Worm (Caenorhabditis elegans): Measurements from ENCODE around the gene R11G11.16.

R11G11.16 gene

DNA sequence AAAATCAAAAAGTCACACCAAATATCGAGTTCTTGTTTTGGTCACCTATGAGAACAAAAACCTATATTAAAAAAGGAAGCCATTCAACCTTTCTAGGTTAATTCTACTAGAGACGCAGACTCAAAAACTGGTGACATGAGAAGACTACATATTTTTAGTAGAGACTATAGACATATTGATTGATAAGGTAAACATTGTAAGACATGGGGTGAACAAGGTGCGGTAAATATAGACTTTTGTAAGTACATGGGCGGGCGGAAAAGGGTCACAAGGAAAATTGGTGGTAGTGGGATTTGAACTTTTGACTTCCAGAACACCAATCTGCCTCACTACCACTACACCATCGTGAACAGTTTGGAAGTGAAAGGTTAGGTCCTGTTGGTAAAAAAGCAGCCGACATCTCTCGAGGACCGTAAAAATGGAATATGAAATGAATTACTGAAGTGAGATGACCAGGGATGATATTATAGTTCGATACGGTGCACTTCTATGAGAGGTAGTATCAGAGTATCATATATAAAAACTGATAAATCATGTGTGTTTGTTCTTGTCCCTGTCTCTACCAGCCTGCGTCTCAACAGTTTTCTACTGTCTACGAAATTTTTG lies 40.6 kb downstream of the R11G11.16 start, which contains the start of gene nhr-212:
Gene nhr-212, plus strand, starts transcription at position 573 of the 606 bp plus-strand sequence.
- TF ChIP-seq sma-9 (GFP tag; optimal IDR thresholded peaks at IDR 0.05) (peak; percentile 60), sma-9 (tag; optimal IDR thresholded peaks at IDR 0.05) (no peak), nhr-237 (tag; optimal IDR thresholded peaks at IDR 0.05) (no peak), blmp-1 (tag; optimal IDR thresholded peaks at IDR 0.05; ENCODE audit: insufficient read depth) (no peak), aly-2 (tag; optimal IDR thresholded peaks at IDR 0.05) (no peak), sma-3 (GFP tag; optimal IDR thresholded peaks at IDR 0.05) (peak; percentile 29), ztf-1 (GFP tag; conservative IDR thresholded peaks at IDR 0.05) (no peak), F13H6.1 (tag; optimal IDR thresholded peaks at IDR 0.05) (peak; percentile 20), alr-1 (tag; optimal IDR thresholded peaks at IDR 0.05) (no peak)

DNA sequence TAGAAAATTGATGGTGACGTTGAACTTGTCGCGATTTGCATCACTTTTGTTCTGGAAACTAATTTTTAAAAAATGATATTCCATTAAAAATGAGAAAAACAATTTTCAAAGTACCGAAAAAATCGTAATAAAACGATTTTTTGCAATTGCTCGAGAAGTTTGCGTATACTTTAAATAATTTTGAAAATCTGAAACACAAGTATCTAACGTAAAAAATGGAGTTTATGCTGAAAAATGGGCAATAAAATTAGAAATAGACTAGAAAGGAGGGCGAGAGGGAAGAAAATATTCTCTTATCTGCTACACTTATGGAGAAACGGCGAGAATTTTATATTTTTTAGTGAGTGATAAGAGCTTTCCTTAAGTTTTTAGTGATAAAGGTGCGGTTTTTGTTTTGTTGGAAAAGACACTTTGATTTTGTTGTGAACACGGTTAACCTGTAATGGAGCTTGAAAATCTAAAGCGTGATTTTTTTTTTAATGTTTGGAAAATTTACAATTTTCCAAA lies 41.6 kb downstream of the R11G11.16 start, which contains the start of gene nhr-130:
Gene nhr-130, minus strand, starts transcription at position 51 of the 507 bp plus-strand sequence.
- TF ChIP-seq ztf-1 (GFP tag; conservative IDR thresholded peaks at IDR 0.05) (no peak), lin-11 (tag; optimal IDR thresholded peaks at IDR 0.05) (no peak), fos-1 (tag; optimal IDR thresholded peaks at IDR 0.05) (peak; percentile 62), skn-1 (tag; optimal IDR thresholded peaks at IDR 0.05) (no peak), elt-3 (tag; optimal IDR thresholded peaks at IDR 0.05) (no peak), unc-55 (GFP tag; optimal IDR thresholded peaks at IDR 0.05) (no peak), gmeb-1 (tag; optimal IDR thresholded peaks at IDR 0.05) (peak; percentile 23), blmp-1 (tag; optimal IDR thresholded peaks at IDR 0.05; ENCODE audit: insufficient read depth) (no peak), nhr-10 (tag; optimal IDR thresholded peaks at IDR 0.05) (no peak), nhr-129 (tag; optimal IDR thresholded peaks at IDR 0.05) (no peak), Y55F3AM.14 (GFP tag; optimal IDR thresholded peaks at IDR 0.05) (no peak), crh-2 (tag; optimal IDR thresholded peaks at IDR 0.05) (no peak), F13H6.1 (tag; optimal IDR thresholded peaks at IDR 0.05) (no peak), ama-1 (optimal IDR thresholded peaks at IDR 0.05) (no peak), snpc-4 (tag; optimal IDR thresholded peaks at IDR 0.05) (no peak), nhr-77 (tag; optimal IDR thresholded peaks at IDR 0.05) (no peak), aly-2 (tag; optimal IDR thresholded peaks at IDR 0.05) (no peak), nhr-237 (tag; optimal IDR thresholded peaks at IDR 0.05) (no peak), lin-39 (tag; optimal IDR thresholded peaks at IDR 0.05) (no peak), sma-9 (GFP tag; optimal IDR thresholded peaks at IDR 0.05) (peak; percentile 35), sma-9 (tag; optimal IDR thresholded peaks at IDR 0.05) (no peak), mab-5 (tag; optimal IDR thresholded peaks at IDR 0.05) (no peak), lsy-2 (tag; optimal IDR thresholded peaks at IDR 0.05) (no peak)

DNA sequence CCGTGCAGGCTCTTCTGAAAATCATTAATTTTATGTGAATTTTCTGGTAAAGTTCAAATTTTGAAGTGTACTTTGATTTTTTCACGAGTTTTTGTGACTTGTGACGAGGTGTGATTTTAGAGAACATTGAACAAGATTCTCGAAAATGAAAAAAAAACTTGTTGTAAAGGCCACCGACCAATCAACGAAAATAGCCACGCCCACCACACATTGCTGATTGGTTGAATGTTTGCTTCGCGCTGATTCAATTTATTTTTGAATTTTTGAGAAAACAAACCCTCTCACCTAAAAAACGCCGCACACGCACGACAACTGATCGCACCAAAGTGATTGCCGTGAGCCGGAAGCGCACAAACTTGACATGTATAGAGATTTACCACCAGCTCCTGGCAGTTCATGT lies 42.1 kb downstream of the R11G11.16 start:
- TF ChIP-seq lin-39 (tag; optimal IDR thresholded peaks at IDR 0.05): no peak

DNA sequence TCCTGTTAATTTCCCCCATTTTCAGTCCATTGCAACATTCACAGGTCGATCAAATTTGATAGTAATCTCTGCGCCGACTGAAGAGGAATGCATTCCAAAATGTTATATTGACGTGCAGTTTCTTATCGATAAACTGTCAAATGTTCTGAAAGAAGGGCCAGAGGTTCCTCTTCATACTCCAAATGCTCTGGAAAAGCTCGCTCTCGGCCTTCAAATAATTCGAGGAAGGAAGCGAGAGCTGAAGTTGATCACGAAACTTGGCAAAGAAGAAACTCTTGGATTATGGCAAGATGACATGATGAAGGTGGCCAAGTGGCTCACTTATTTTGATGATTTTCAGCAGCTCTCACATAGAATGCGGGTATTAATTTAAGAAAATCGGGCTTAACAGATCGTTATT lies 45.9 kb downstream of the R11G11.16 start:
- TF ChIP-seq elt-1 (tag; optimal IDR thresholded peaks at IDR 0.05) (no peak), elt-3 (tag; optimal IDR thresholded peaks at IDR 0.05) (no peak), lin-11 (tag; optimal IDR thresholded peaks at IDR 0.05) (no peak), lin-39 (tag; optimal IDR thresholded peaks at IDR 0.05) (no peak), ceh-16 (tag; optimal IDR thresholded peaks at IDR 0.05) (no peak), gmeb-1 (tag; optimal IDR thresholded peaks at IDR 0.05) (no peak), zag-1 (tag; optimal IDR thresholded peaks at IDR 0.05) (no peak), nhr-11 (tag; optimal IDR thresholded peaks at IDR 0.05) (no peak), ZK546.5 (tag; optimal IDR thresholded peaks at IDR 0.05) (no peak)

DNA sequence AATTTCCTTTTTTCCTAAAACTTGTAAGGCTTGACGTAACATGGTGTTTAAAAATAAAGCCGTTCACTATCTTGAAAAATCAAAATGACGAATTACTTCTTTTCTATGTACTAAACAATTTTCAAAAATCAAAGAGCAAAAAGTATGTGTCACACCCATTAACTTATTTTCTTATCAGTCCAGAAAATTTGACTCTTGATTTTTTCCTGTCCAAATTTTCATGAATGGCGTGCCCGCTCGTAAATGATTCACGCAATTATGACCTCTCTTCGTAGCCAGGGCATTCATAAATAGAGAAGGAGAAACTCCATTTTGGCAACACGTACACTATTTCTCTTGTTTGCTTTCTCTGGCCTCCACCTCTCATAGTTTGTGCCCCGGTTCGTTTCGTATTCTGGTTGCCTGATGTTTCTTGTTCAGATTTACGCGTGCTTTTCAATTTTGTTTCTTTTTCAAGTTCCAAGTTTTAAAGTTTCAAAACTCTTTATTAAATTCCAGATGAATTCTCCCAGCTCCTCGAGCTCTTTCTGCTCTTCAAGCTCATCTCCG lies 47.2 kb downstream of the R11G11.16 start, which contains the start of gene nhr-55:
Gene nhr-55, plus strand, starts transcription at position 499 of the 549 bp plus-strand sequence.
- TF ChIP-seq zag-1 (tag; optimal IDR thresholded peaks at IDR 0.05) (no peak), ztf-1 (GFP tag; conservative IDR thresholded peaks at IDR 0.05) (no peak), nhr-77 (tag; optimal IDR thresholded peaks at IDR 0.05) (no peak), nhr-12 (tag; optimal IDR thresholded peaks at IDR 0.05) (no peak), lsy-2 (tag; optimal IDR thresholded peaks at IDR 0.05) (no peak), crh-2 (tag; optimal IDR thresholded peaks at IDR 0.05) (peak; percentile 44), lin-13 (GFP tag; optimal IDR thresholded peaks at IDR 0.05) (no peak), mdl-1 (tag; optimal IDR thresholded peaks at IDR 0.05) (no peak), nhr-23 (tag; optimal IDR thresholded peaks at IDR 0.05) (no peak), egl-27 (tag; optimal IDR thresholded peaks at IDR 0.05) (no peak), sma-9 (GFP tag; optimal IDR thresholded peaks at IDR 0.05) (peak; percentile 53), sma-9 (tag; optimal IDR thresholded peaks at IDR 0.05) (no peak), mab-5 (tag; optimal IDR thresholded peaks at IDR 0.05) (no peak), fos-1 (tag; optimal IDR thresholded peaks at IDR 0.05) (peak; percentile 93), R02D3.7 (tag; optimal IDR thresholded peaks at IDR 0.05) (no peak), ceh-16 (tag; optimal IDR thresholded peaks at IDR 0.05) (no peak), F13H6.1 (tag; optimal IDR thresholded peaks at IDR 0.05) (no peak), unc-62 (GFP tag; optimal IDR thresholded peaks at IDR 0.05) (no peak), elt-3 (tag; optimal IDR thresholded peaks at IDR 0.05) (no peak), nhr-10 (tag; optimal IDR thresholded peaks at IDR 0.05) (no peak), lin-11 (tag; optimal IDR thresholded peaks at IDR 0.05) (no peak), alr-1 (tag; optimal IDR thresholded peaks at IDR 0.05) (no peak), Y55F3AM.14 (GFP tag; optimal IDR thresholded peaks at IDR 0.05) (no peak), nhr-129 (tag; optimal IDR thresholded peaks at IDR 0.05) (no peak)

Measured in whole organism, L2 larva.